Fruit fly (Drosophila melanogaster) whole organism, embryonic: ENCODE data around the gene Hat1.

Experiments
- Bdp1 ChIP-seq: fragments of 200-800 bp; sonication (Bioruptor generic); optimal IDR thresholded peaks from 3 replicates; lab custom pipeline; 2016; ENCODE audit warnings: missing biosample characterization, missing genetic modification characterization
- CG12219 ChIP-seq: fragments of 200-800 bp; sonication (Bioruptor generic); optimal IDR thresholded peaks from 3 replicates; lab custom pipeline; 2018; ENCODE audit warnings: missing biosample characterization, mild to moderate bottlenecking, missing genetic modification characterization
- CG13123 ChIP-seq: fragments of 200-800 bp; sonication (Bioruptor generic); optimal IDR thresholded peaks from 2 replicates; lab custom pipeline; 2016; ENCODE audit warnings: missing biosample characterization, missing genetic modification characterization
- CG13296 ChIP-seq: fragments of 200-800 bp; sonication (Bioruptor generic); optimal IDR thresholded peaks from 3 replicates; lab custom pipeline; 2018; ENCODE audit warnings: missing biosample characterization, mild to moderate bottlenecking, missing genetic modification characterization
- CG13894 ChIP-seq: fragments of 200-800 bp; sonication (Bioruptor generic); optimal IDR thresholded peaks from 3 replicates; lab custom pipeline; 2018; ENCODE audit warnings: missing biosample characterization, mild to moderate bottlenecking, missing genetic modification characterization, moderate library complexity
- CG14860 ChIP-seq: fragments of 200-800 bp; sonication (Bioruptor generic); IDR thresholded peaks from 3 replicates; pipeline ENCODE4 v1.3.6; 2022; ENCODE audit warnings: missing biosample characterization, missing genetic modification characterization; ENCODE audit not compliant: partially characterized antibody
- CG16779 ChIP-seq: fragments of 200-800 bp; sonication (Bioruptor generic); IDR thresholded peaks from 2 replicates; pipeline ENCODE4 v1.3.6; 2022; ENCODE audit warnings: missing biosample characterization, missing genetic modification characterization
- CG16815 ChIP-seq: fragments of 200-800 bp; sonication (Bioruptor generic); optimal IDR thresholded peaks from 3 replicates; lab custom pipeline; 2017; ENCODE audit warnings: missing biosample characterization, mild to moderate bottlenecking, missing genetic modification characterization
- CG16863 ChIP-seq: fragments of 200-800 bp; sonication (Bioruptor generic); optimal IDR thresholded peaks from 3 replicates; lab custom pipeline; 2016; ENCODE audit warnings: missing biosample characterization, missing genetic modification characterization
- CG17359 ChIP-seq: fragments of 200-800 bp; sonication (Bioruptor generic); optimal IDR thresholded peaks from 3 replicates; lab custom pipeline; 2018; ENCODE audit warnings: missing biosample characterization, mild to moderate bottlenecking, missing genetic modification characterization, moderate library complexity
- CG18262 ChIP-seq: fragments of 200-800 bp; optimal IDR thresholded peaks from 3 replicates; lab custom pipeline; 2019; ENCODE audit warnings: missing biosample characterization, mild to moderate bottlenecking, missing genetic modification characterization, moderate library complexity
- CG2712 ChIP-seq: fragments of 200-800 bp; optimal IDR thresholded peaks from 3 replicates; lab custom pipeline; 2019; ENCODE audit warnings: missing biosample characterization, mild to moderate bottlenecking, missing genetic modification characterization, moderate library complexity
- CG6175 ChIP-seq: fragments of 200-800 bp; sonication (Bioruptor generic); IDR thresholded peaks from 3 replicates; pipeline ENCODE4 v1.3.6; 2022; ENCODE audit warnings: missing biosample characterization, missing genetic modification characterization
- CG7372 ChIP-seq: fragments of 200-800 bp; sonication (Bioruptor generic); IDR thresholded peaks from 2 replicates; pipeline ENCODE4 v1.3.6; 2022; ENCODE audit warnings: missing biosample characterization, missing genetic modification characterization
- CG7963 ChIP-seq: fragments of 200-800 bp; sonication (Bioruptor generic); IDR thresholded peaks from 3 replicates; pipeline ENCODE4 v1.3.6; 2022; ENCODE audit warnings: missing biosample characterization, missing genetic modification characterization; ENCODE audit not compliant: partially characterized antibody
- CG8388 ChIP-seq: fragments of 200-800 bp; sonication (Bioruptor generic); optimal IDR thresholded peaks from 2 replicates; lab custom pipeline; 2019; ENCODE audit warnings: missing biosample characterization, mild to moderate bottlenecking, missing genetic modification characterization, moderate library complexity
- CG8944 ChIP-seq: fragments of 200-800 bp; sonication (Bioruptor generic); optimal IDR thresholded peaks from 3 replicates; lab custom pipeline; 2016; ENCODE audit warnings: missing biosample characterization, missing genetic modification characterization
- CrebB ChIP-seq: fragments of 200-800 bp; sonication (Bioruptor generic); optimal IDR thresholded peaks from 3 replicates; lab custom pipeline; 2018; ENCODE audit warnings: missing biosample characterization, mild to moderate bottlenecking, missing genetic modification characterization
- HLH54F ChIP-seq: fragments of 200-800 bp; sonication (Bioruptor generic); optimal IDR thresholded peaks from 3 replicates; lab custom pipeline; 2016; ENCODE audit warnings: missing biosample characterization, missing genetic modification characterization
- Hr51 ChIP-seq, 2 experiments: fragments of 200-800 bp; sonication (Bioruptor generic); optimal IDR thresholded peaks; 2 replicates in 1 of 2; 3 replicates in 1 of 2; lab custom pipeline; 2016 to 2018; ENCODE audit warnings: missing biosample characterization in 2 of 2, missing genetic modification characterization in 2 of 2, mild to moderate bottlenecking in 1 of 2, moderate library complexity in 1 of 2
- MBD-R2 ChIP-seq: fragments of 200-800 bp; sonication (Bioruptor generic); IDR thresholded peaks from 2 replicates; pipeline ENCODE4 v1.3.6; 2022; ENCODE audit warnings: missing biosample characterization, missing genetic modification characterization
- Med ChIP-seq: fragments of 200-800 bp; sonication (Bioruptor generic); peaks from one replicate; lab custom pipeline; 2016; ENCODE audit warnings: missing biosample characterization, missing genetic modification characterization, mild to moderate bottlenecking, inconsistent platforms, moderate library complexity
- NK7.1 ChIP-seq: fragments of 200-800 bp; sonication (Bioruptor generic); optimal IDR thresholded peaks from 3 replicates; lab custom pipeline; 2016; ENCODE audit warnings: missing biosample characterization, missing genetic modification characterization
- Nf-YC ChIP-seq: fragments of 200-800 bp; optimal IDR thresholded peaks from 3 replicates; lab custom pipeline; 2019; ENCODE audit warnings: missing biosample characterization, mild to moderate bottlenecking, missing genetic modification characterization, moderate library complexity
- Poxn ChIP-seq: fragments of 200-800 bp; sonication (Bioruptor generic); IDR thresholded peaks from 2 replicates; pipeline ENCODE4 v1.3.6; 2022; ENCODE audit warnings: missing biosample characterization, missing genetic modification characterization
- Scr ChIP-seq: fragments of 200-800 bp; sonication (Bioruptor generic); IDR thresholded peaks from 2 replicates; pipeline ENCODE4 v1.3.6; 2022; ENCODE audit warnings: missing biosample characterization, missing genetic modification characterization; ENCODE audit not compliant: partially characterized antibody
- Sox100B ChIP-seq: fragments of 200-800 bp; sonication (Bioruptor generic); optimal IDR thresholded peaks from 3 replicates; lab custom pipeline; 2018; ENCODE audit warnings: missing biosample characterization, mild to moderate bottlenecking, missing genetic modification characterization
- Sry-β ChIP-seq: fragments of 200-800 bp; sonication (Bioruptor generic); optimal IDR thresholded peaks from 2 replicates; lab custom pipeline; 2018; ENCODE audit warnings: missing biosample characterization, mild to moderate bottlenecking, missing genetic modification characterization, moderate library complexity
- Trl ChIP-seq, 3 experiments: fragments of >200 bp in 2 of 3; fragments of 200-800 bp in 1 of 3; sonication (Bioruptor generic) in 1 of 3; optimal IDR thresholded peaks; 2 replicates in 1 of 3; 3 replicates in 2 of 3; lab custom pipeline; 2016 to 2017; ENCODE audit warnings: missing biosample characterization in 1 of 3, missing genetic modification characterization in 1 of 3
- amos ChIP-seq: fragments of 200-800 bp; sonication (Bioruptor generic); IDR thresholded peaks from 2 replicates; pipeline ENCODE4 v1.3.6; 2022; ENCODE audit warnings: missing biosample characterization, missing genetic modification characterization; ENCODE audit not compliant: partially characterized antibody
- ase ChIP-seq: fragments of 200-800 bp; sonication (Bioruptor generic); IDR thresholded peaks from 3 replicates; pipeline ENCODE4 v1.3.6; 2022; ENCODE audit warnings: missing biosample characterization, missing genetic modification characterization
- bsh ChIP-seq, 2 experiments: fragments of 200-800 bp; sonication (Bioruptor generic); optimal IDR thresholded peaks; 2 replicates each; lab custom pipeline; 2017 to 2018; ENCODE audit warnings: mild to moderate bottlenecking in 2 of 2, missing biosample characterization in 2 of 2, missing genetic modification characterization in 2 of 2, moderate library complexity in 1 of 2
- caup ChIP-seq: fragments of 200-800 bp; sonication (Bioruptor generic); optimal IDR thresholded peaks from 3 replicates; lab custom pipeline; 2017; ENCODE audit warnings: missing biosample characterization, mild to moderate bottlenecking, missing genetic modification characterization, moderate library complexity; ENCODE audit not compliant: severe bottlenecking
- croc ChIP-seq: fragments of 200-800 bp; sonication (Bioruptor generic); conservative IDR thresholded peaks from 3 replicates; pipeline ENCODE4 v1.3.6; 2022; ENCODE audit warnings: missing biosample characterization, missing genetic modification characterization
- dmrt11E ChIP-seq: fragments of 200-800 bp; sonication (Bioruptor generic); optimal IDR thresholded peaks from 3 replicates; lab custom pipeline; 2018; ENCODE audit warnings: missing biosample characterization, mild to moderate bottlenecking, missing genetic modification characterization, moderate library complexity
- emc ChIP-seq: fragments of 200-800 bp; sonication (Bioruptor generic); optimal IDR thresholded peaks from 2 replicates; lab custom pipeline; 2016; ENCODE audit warnings: missing biosample characterization, missing genetic modification characterization
- fd3F ChIP-seq: fragments of 200-800 bp; sonication (Bioruptor generic); optimal IDR thresholded peaks from 2 replicates; lab custom pipeline; 2018; ENCODE audit warnings: missing biosample characterization, mild to moderate bottlenecking, missing genetic modification characterization, moderate library complexity
- ftz-f1 ChIP-seq: fragments of 200-800 bp; sonication (Bioruptor generic); optimal IDR thresholded peaks from 2 replicates; lab custom pipeline; 2016; ENCODE audit warnings: missing biosample characterization, missing genetic modification characterization
- gfzf ChIP-seq: fragments of 200-800 bp; sonication (Bioruptor generic); optimal IDR thresholded peaks from 2 replicates; lab custom pipeline; 2016; ENCODE audit warnings: missing biosample characterization, mild to moderate bottlenecking, missing genetic modification characterization, moderate library complexity
- her ChIP-seq: fragments of 200-800 bp; sonication (Bioruptor generic); optimal IDR thresholded peaks from 2 replicates; lab custom pipeline; 2016; ENCODE audit warnings: missing biosample characterization, missing genetic modification characterization
- hth ChIP-seq: fragments of >200 bp; optimal IDR thresholded peaks from 2 replicates; lab custom pipeline; 2017; ENCODE audit warnings: inconsistent platforms
- jumu ChIP-seq: fragments of 200-800 bp; sonication (Bioruptor generic); optimal IDR thresholded peaks from 3 replicates; lab custom pipeline; 2016; ENCODE audit warnings: missing biosample characterization, missing genetic modification characterization
- luna ChIP-seq: fragments of 200-800 bp; sonication (Bioruptor generic); optimal IDR thresholded peaks from 2 replicates; lab custom pipeline; 2016; ENCODE audit warnings: missing biosample characterization, missing genetic modification characterization
- oc ChIP-seq: fragments of 200-800 bp; sonication (Bioruptor generic); optimal IDR thresholded peaks from 2 replicates; lab custom pipeline; 2018; ENCODE audit warnings: missing biosample characterization, mild to moderate bottlenecking, missing genetic modification characterization, moderate library complexity
- pita ChIP-seq: fragments of 200-800 bp; sonication (Bioruptor generic); optimal IDR thresholded peaks from 2 replicates; lab custom pipeline; 2017; ENCODE audit warnings: missing biosample characterization, mild to moderate bottlenecking, missing genetic modification characterization
- psq ChIP-seq: fragments of 200-800 bp; sonication (Bioruptor generic); optimal IDR thresholded peaks from 2 replicates; lab custom pipeline; 2017; ENCODE audit warnings: missing biosample characterization, missing genetic modification characterization
- rib ChIP-seq: fragments of 200-800 bp; sonication (Bioruptor generic); IDR thresholded peaks from 2 replicates; pipeline ENCODE4 v1.3.6; 2022; ENCODE audit warnings: missing biosample characterization, missing genetic modification characterization
- tna ChIP-seq: fragments of 200-800 bp; sonication (Bioruptor generic); IDR thresholded peaks from 2 replicates; pipeline ENCODE4 v1.3.6; 2022; ENCODE audit warnings: missing biosample characterization, missing genetic modification characterization; ENCODE audit not compliant: partially characterized antibody
- zfh1 ChIP-seq: fragments of 200-800 bp; sonication (Bioruptor generic); IDR thresholded peaks from 3 replicates; pipeline ENCODE4 v1.3.6; 2022; ENCODE audit warnings: missing biosample characterization, missing genetic modification characterization

Hat1 gene

dm6 chr3R:5758624-5759209, 30.5 kb downstream of the Hat1 start, which contains the start of gene Sec8 (continued):
- TF ChIP-seq rib (GFP tag; lab: Robert Waterston, UW) (no peak), CG18262 (no peak), CG13894 (tag; lab: Kevin White, UChicago) (no peak), CG16863 (no peak), Poxn (GFP tag; lab: Robert Waterston, UW) (no peak), Sry-β (no peak), Med (peak; percentile 93), croc (no peak), CG13296 (GFP tag; lab: Kevin White, UChicago) (no peak), CG2712 (tag; lab: Kevin White, UChicago) (peak; percentile 60), CG16815 (GFP tag; lab: Kevin White, UChicago) (no peak), CG17359 (tag; lab: Kevin White, UChicago) (no peak), zfh1 (GFP tag; lab: Robert Waterston, UW) (no peak), CG7372 (GFP tag; lab: Robert Waterston, UW) (no peak), hth (lab: Kevin White, UChicago) (no peak), emc (peak; percentile 15), CG16779 (GFP tag; lab: Robert Waterston, UW) (no peak), CG14860 (GFP tag; lab: Robert Waterston, UW) (peak; percentile 65), Sox100B (GFP tag; lab: Kevin White, UChicago) (no peak), jumu (GFP tag; lab: Kevin White, UChicago) (peak; percentile 63), luna (GFP tag; lab: Kevin White, UChicago) (peak; percentile 23), HLH54F (GFP tag; lab: Kevin White, UChicago) (peak; percentile 42), tna (GFP tag; lab: Robert Waterston, UW) (peak; percentile 74), CG8944 (GFP tag; lab: Kevin White, UChicago) (peak; percentile 2), amos (peak; percentile 93), Trl (optimal IDR thresholded peaks at IDR 0.05; lab: Kevin White, UChicago) (no peak), Trl (GFP tag; optimal IDR thresholded peaks at IDR 0.05; lab: Kevin White, UChicago) (peak; percentile 23), CrebB (tag; lab: Kevin White, UChicago) (no peak), Scr (GFP tag; lab: Robert Waterston, UW) (peak; percentile 87), dmrt11E (tag; lab: Kevin White, UChicago) (peak; percentile 3), bsh (GFP tag; optimal IDR thresholded peaks at IDR 0.05; lab: Kevin White, UChicago) (no peak), gfzf (GFP tag; lab: Kevin White, UChicago) (peak; percentile 92), CG7963 (peak; percentile 55; the same call in 2 of the 3 replicates), ftz-f1 (GFP tag; lab: Kevin White, UChicago) (no peak), Bdp1 (GFP tag; lab: Kevin White, UChicago) (no peak), Nf-YC (tag; lab: Kevin White, UChicago) (peak; percentile 19), ase (GFP tag; lab: Robert Waterston, UW) (no peak), MBD-R2 (GFP tag; lab: Robert Waterston, UW) (peak; percentile 77), oc (tag; lab: Kevin White, UChicago) (no peak), pita (GFP tag; lab: Kevin White, UChicago) (no peak), Hr51 (GFP tag; optimal IDR thresholded peaks at IDR 0.05; lab: Kevin White, UChicago) (peak in 1 of 2 experiments; percentile 18), CG6175 (GFP tag; lab: Robert Waterston, UW) (0 out of 3 replicates have a peak, but pooled peaks have one; percentile 48), caup (GFP tag; lab: Kevin White, UChicago) (no peak), CG8388 (GFP tag; lab: Kevin White, UChicago) (no peak), CG12219 (GFP tag; lab: Kevin White, UChicago) (no peak), CG13123 (GFP tag; lab: Kevin White, UChicago) (no peak), fd3F (no peak), her (GFP tag; lab: Kevin White, UChicago) (peak; percentile 62), psq (no peak), NK7.1 (no peak)
